Fruit fly (Drosophila melanogaster): ENCODE data around the gene Chro.

The Chro gene

dm6 chr3L:22878723-22879343 is at the start of gene Chro, which contains the start of gene Ssl1:
TSS of gene Chro (minus strand) at chr3L:22878984.
TSS of gene Ssl1 (plus strand) at chr3L:22879089.
- peak; percentile 100 for TF ChIP-seq CG34367 (tag; optimal IDR thresholded peaks at IDR 0.05)
- peak; percentile 99 for TF ChIP-seq gl (tag; optimal IDR thresholded peaks at IDR 0.05)
- TF ChIP-seq Snoo (tag; optimal IDR thresholded peaks at IDR 0.05) = peak; percentile 100
- TF ChIP-seq CG17806 (tag; optimal IDR thresholded peaks at IDR 0.05) = peak; percentile 100
- TF ChIP-seq rn (GFP tag; IDR thresholded peaks at IDR 0.05) = peak; percentile 99
- TF ChIP-seq fd96Ca (GFP tag; IDR thresholded peaks at IDR 0.05) = peak; percentile 100
- peak; percentile 100 for TF ChIP-seq CG4496 (GFP tag; IDR thresholded peaks at IDR 0.05)
- TF ChIP-seq EcR (GFP tag; optimal IDR thresholded peaks at IDR 0.05) = peak; percentile 86
- peak; percentile 99 for TF ChIP-seq CG12605 (GFP tag; IDR thresholded peaks at IDR 0.05)
- peak; percentile 100 for TF ChIP-seq CG14655 (GFP tag; optimal IDR thresholded peaks at IDR 0.05)
- peak; percentile 100 for TF ChIP-seq CG9948 (tag; optimal IDR thresholded peaks at IDR 0.05)
- peak; percentile 98 for TF ChIP-seq CG13204 (GFP tag; optimal IDR thresholded peaks at IDR 0.05)
- TF ChIP-seq CG10348 (GFP tag; IDR thresholded peaks at IDR 0.05) = peak; percentile 99
- TF ChIP-seq CG15710 (tag; optimal IDR thresholded peaks at IDR 0.05) = peak; percentile 100
- peak; percentile 100 for TF ChIP-seq Pif1B (GFP tag; optimal IDR thresholded peaks at IDR 0.05)
- peak; percentile 100 for TF ChIP-seq CG32121 (GFP tag; IDR thresholded peaks at IDR 0.05)
- TF ChIP-seq Pif1A (GFP tag; optimal IDR thresholded peaks at IDR 0.05) = peak; percentile 100
- TF ChIP-seq CG8301 (tag; optimal IDR thresholded peaks at IDR 0.05) = peak; percentile 100
- peak; percentile 100 for TF ChIP-seq CG8159 (tag; optimal IDR thresholded peaks at IDR 0.05)
- TF ChIP-seq D1 (tag; optimal IDR thresholded peaks at IDR 0.05) = no peak
- TF ChIP-seq Ets98B (GFP tag; IDR thresholded peaks at IDR 0.05) = peak; percentile 100

DNA sequence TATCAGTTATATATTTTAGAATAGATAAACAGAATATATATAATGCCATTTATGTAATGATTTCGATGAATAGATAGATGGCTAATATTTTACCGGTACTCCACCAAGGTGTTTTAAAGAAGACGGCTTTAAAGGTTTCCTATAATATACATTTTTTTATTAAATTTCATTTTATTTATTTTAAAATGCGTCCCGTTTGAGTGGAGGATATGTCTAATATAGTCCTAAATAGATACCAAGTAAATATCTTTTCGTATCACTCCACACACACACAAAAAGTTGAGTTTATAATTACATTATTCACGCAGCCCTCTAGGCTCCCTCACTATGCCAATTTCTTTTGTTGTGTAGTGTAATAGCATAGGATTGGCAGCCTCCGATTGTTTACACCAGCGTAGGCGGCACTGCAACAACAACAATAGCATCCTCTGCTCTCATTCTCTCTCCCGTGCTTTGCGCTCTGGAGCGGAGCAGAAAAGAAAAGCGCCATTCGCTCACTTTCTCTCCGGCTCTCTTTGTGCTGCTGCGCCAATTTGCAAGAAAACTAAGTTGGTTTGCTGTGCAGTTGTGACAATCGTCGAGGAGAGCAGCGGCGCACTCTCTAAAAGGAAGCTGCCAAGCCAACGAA is 31.2 kb upstream of the Chro start, which contains the start of gene CG12768:
CG12768 (plus strand) TSS at position 578 of the 628 bp plus-strand sequence.
- TF ChIP-seq CG32121 (GFP tag; IDR thresholded peaks at IDR 0.05) (no peak), EcR (GFP tag; optimal IDR thresholded peaks at IDR 0.05) (no peak), D1 (tag; optimal IDR thresholded peaks at IDR 0.05) (no peak), CG8159 (tag; optimal IDR thresholded peaks at IDR 0.05) (peak; percentile 79), CG14655 (GFP tag; optimal IDR thresholded peaks at IDR 0.05) (peak; percentile 81), Snoo (tag; optimal IDR thresholded peaks at IDR 0.05) (peak; percentile 45), CG8301 (tag; optimal IDR thresholded peaks at IDR 0.05) (peak; percentile 42), CG15710 (tag; optimal IDR thresholded peaks at IDR 0.05) (peak; percentile 69), CG9948 (tag; optimal IDR thresholded peaks at IDR 0.05) (peak; percentile 64), CG17806 (tag; optimal IDR thresholded peaks at IDR 0.05) (peak; percentile 40), CG34367 (tag; optimal IDR thresholded peaks at IDR 0.05) (peak; percentile 24), CG4496 (GFP tag; IDR thresholded peaks at IDR 0.05) (peak; percentile 66)

DNA sequence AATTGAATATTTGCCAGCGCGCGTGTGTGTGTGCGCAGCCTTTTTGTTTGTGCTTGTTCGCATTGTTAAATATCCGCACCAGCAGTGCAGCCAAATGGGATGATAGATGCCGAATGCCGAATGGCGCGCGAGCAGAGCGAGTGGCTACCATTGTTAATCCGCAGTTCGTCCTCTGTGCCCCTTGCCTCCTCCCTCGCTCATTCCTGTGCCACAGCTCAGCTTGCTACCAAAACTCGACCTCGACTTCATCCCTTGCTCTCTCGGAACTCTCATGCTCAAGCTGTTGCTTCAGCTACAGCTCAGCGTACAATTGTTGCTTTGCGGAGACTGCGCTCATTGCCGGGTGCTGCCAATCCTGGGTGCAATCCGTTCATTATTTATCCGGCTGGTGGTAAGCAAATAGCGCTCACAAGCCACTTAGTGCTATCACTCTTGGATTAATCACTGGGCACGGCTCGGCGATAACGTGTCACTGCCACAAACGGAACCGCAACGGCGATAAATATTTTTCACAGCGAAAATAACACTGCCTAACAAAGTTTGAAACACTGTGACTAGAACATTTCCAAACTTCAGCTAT is 30.6 kb upstream of the Chro start:
- TF ChIP-seq CG4496 (GFP tag; IDR thresholded peaks at IDR 0.05) (0 out of 3 replicates have a peak, but pooled peaks have one; percentile 11), CG15710 (tag; optimal IDR thresholded peaks at IDR 0.05) (no peak)

DNA sequence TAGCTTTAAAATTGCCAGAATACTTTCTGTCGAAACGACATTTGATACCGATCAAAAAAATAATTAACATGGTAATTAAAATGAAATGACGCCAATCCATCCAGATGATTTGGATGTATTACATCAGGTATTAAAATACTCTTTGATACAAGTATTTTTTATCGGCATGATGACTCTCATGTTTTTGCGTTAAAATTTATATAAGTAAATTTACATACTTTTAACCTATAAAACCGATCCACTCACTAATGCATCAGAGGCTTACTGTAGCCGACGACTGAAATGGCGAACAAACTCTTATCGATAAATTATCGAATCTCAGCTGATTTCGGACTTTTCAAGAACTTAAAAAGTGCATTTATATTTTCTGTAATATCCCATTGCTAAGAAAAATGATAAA is 22.8 kb upstream of the Chro start, which contains the start of gene BoYb:
BoYb (plus strand) TSS at position 301 of the 400 bp plus-strand sequence.
- TF ChIP-seq CG8301 (tag; optimal IDR thresholded peaks at IDR 0.05) (no peak), CG17806 (tag; optimal IDR thresholded peaks at IDR 0.05) (no peak), CG34367 (tag; optimal IDR thresholded peaks at IDR 0.05) (no peak), CG32121 (GFP tag; IDR thresholded peaks at IDR 0.05) (no peak), gl (tag; optimal IDR thresholded peaks at IDR 0.05) (no peak), Snoo (tag; optimal IDR thresholded peaks at IDR 0.05) (no peak), Pif1B (GFP tag; optimal IDR thresholded peaks at IDR 0.05) (no peak), CG13204 (GFP tag; optimal IDR thresholded peaks at IDR 0.05) (no peak), Ets98B (GFP tag; IDR thresholded peaks at IDR 0.05) (no peak), Pif1A (GFP tag; optimal IDR thresholded peaks at IDR 0.05) (no peak), CG4496 (GFP tag; IDR thresholded peaks at IDR 0.05) (no peak), CG8159 (tag; optimal IDR thresholded peaks at IDR 0.05) (no peak), D1 (tag; optimal IDR thresholded peaks at IDR 0.05) (no peak), CG9948 (tag; optimal IDR thresholded peaks at IDR 0.05) (no peak), CG15710 (tag; optimal IDR thresholded peaks at IDR 0.05) (no peak), rn (GFP tag; IDR thresholded peaks at IDR 0.05) (no peak), EcR (GFP tag; optimal IDR thresholded peaks at IDR 0.05) (no peak), CG14655 (GFP tag; optimal IDR thresholded peaks at IDR 0.05) (no peak)

DNA sequence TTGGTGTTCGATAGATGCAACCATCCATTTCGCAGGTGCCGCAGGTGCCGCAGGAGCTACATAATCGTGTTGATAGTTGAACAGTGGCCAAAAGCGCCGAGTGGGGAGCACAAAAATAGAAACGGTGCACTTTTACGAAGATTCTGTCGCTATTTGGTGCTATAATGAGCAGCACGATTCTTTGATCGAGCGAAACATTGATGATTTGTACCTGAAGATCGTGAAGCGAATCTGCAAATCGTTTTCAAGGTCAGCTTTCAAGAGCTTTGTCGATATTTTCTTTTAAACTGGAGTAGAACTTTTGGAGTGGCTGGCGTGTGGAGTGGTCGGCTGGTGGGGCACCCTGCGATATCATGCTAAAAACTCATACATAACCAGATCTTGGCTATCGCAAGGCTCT is 19.7 kb upstream of the Chro start, which contains the start of gene CG11131:
CG11131 (plus strand) TSS at position 301 of the 400 bp plus-strand sequence.
- TF ChIP-seq CG17806 (tag; optimal IDR thresholded peaks at IDR 0.05) (no peak), Snoo (tag; optimal IDR thresholded peaks at IDR 0.05) (no peak), CG10348 (GFP tag; IDR thresholded peaks at IDR 0.05) (no peak), D1 (tag; optimal IDR thresholded peaks at IDR 0.05) (no peak)
